Worm (Caenorhabditis elegans) whole organism, L2 larva: ENCODE results near the gene fic-1.

Experiments used
- F13H6.1 ChIP-seq: sonication (generic microtip); optimal IDR thresholded peaks from 2 replicates; lab custom pipeline; 2016; ENCODE audit warnings: missing genetic modification characterization, missing compliant biosample characterization
- R02D3.7 ChIP-seq: fragments of 150-350 bp; optimal IDR thresholded peaks from 2 replicates; lab custom pipeline; 2014; ENCODE audit warnings: missing biosample characterization, missing genetic modification characterization
- Y55F3AM.14 ChIP-seq: fragments of 200-800 bp; sonication (Bioruptor generic); optimal IDR thresholded peaks from 2 replicates; lab custom pipeline; 2018; ENCODE audit warnings: mild to moderate bottlenecking, missing genetic modification characterization, missing compliant biosample characterization
- ZK546.5 ChIP-seq: sonication (generic microtip); optimal IDR thresholded peaks from 2 replicates; lab custom pipeline; 2017; ENCODE audit warnings: missing biosample characterization, missing genetic modification characterization
- aly-2 ChIP-seq: fragments of 150-350 bp; optimal IDR thresholded peaks from 2 replicates; lab custom pipeline; 2014; ENCODE audit warnings: missing biosample characterization, missing genetic modification characterization
- blmp-1 ChIP-seq: sonication (generic microtip); optimal IDR thresholded peaks from 2 replicates; lab custom pipeline; 2017; ENCODE audit warnings: missing genetic modification characterization, mild to moderate bottlenecking, missing compliant biosample characterization, antibody characterized with exemption, moderate library complexity; ENCODE audit not compliant: insufficient read depth
- ceh-16 ChIP-seq: fragments of 150-350 bp; optimal IDR thresholded peaks from 2 replicates; lab custom pipeline; 2014; ENCODE audit warnings: missing biosample characterization, missing genetic modification characterization
- ceh-82 ChIP-seq: fragments of 150-350 bp; optimal IDR thresholded peaks from 2 replicates; lab custom pipeline; 2014; ENCODE audit warnings: missing biosample characterization, missing genetic modification characterization
- crh-2 ChIP-seq: sonication (generic microtip); optimal IDR thresholded peaks from 2 replicates; lab custom pipeline; 2017; ENCODE audit warnings: missing biosample characterization, missing genetic modification characterization
- dmd-4 ChIP-seq: sonication (generic microtip); optimal IDR thresholded peaks from 2 replicates; lab custom pipeline; 2017; ENCODE audit warnings: missing biosample characterization, missing genetic modification characterization
- egl-27 ChIP-seq: sonication (generic microtip); optimal IDR thresholded peaks from 3 replicates; lab custom pipeline; 2017; ENCODE audit warnings: missing biosample characterization, missing genetic modification reagents, missing genetic modification characterization
- fos-1 ChIP-seq: fragments of 150-350 bp; optimal IDR thresholded peaks from 2 replicates; lab custom pipeline; 2014; ENCODE audit warnings: missing biosample characterization, missing genetic modification characterization
- gmeb-1 ChIP-seq: fragments of 150-350 bp; optimal IDR thresholded peaks from 2 replicates; lab custom pipeline; 2014; ENCODE audit warnings: missing biosample characterization, missing genetic modification characterization
- lin-11 ChIP-seq: fragments of 150-350 bp; sonication (generic microtip); optimal IDR thresholded peaks from 2 replicates; lab custom pipeline; 2014; ENCODE audit warnings: missing biosample characterization, missing genetic modification characterization, inconsistent platforms, mixed read lengths
- lin-39 ChIP-seq: fragments of 150-350 bp; optimal IDR thresholded peaks from 2 replicates; lab custom pipeline; 2014; ENCODE audit warnings: missing biosample characterization, missing genetic modification reagents, missing genetic modification characterization
- lsy-2 ChIP-seq, 2 experiments: fragments of 150-350 bp in 1 of 2; sonication (generic microtip) in 1 of 2; optimal IDR thresholded peaks; 2 replicates each; lab custom pipeline; 2014 to 2017; ENCODE audit warnings: missing biosample characterization in 2 of 2, missing genetic modification characterization in 2 of 2
- mab-5 ChIP-seq: fragments of 150-350 bp; optimal IDR thresholded peaks from 2 replicates; lab custom pipeline; 2014; ENCODE audit warnings: missing biosample characterization, missing genetic modification characterization
- mbf-1 ChIP-seq: sonication (generic microtip); optimal IDR thresholded peaks from 2 replicates; lab custom pipeline; 2017; ENCODE audit warnings: missing biosample characterization, missing genetic modification characterization
- mdl-1 ChIP-seq, 2 experiments: fragments of 150-350 bp in 1 of 2; sonication (generic microtip) in 1 of 2; optimal IDR thresholded peaks; 2 replicates each; lab custom pipeline; 2017; ENCODE audit warnings: missing biosample characterization in 2 of 2, missing genetic modification characterization in 2 of 2
- nhr-11 ChIP-seq: fragments of 150-350 bp; optimal IDR thresholded peaks from 2 replicates; lab custom pipeline; 2014; ENCODE audit warnings: missing biosample characterization, missing genetic modification characterization
- nhr-12 ChIP-seq: fragments of 150-350 bp; optimal IDR thresholded peaks from 2 replicates; lab custom pipeline; 2014; ENCODE audit warnings: missing biosample characterization, missing genetic modification characterization
- nhr-129 ChIP-seq: fragments of 150-350 bp; optimal IDR thresholded peaks from 2 replicates; lab custom pipeline; 2014; ENCODE audit warnings: missing biosample characterization, missing genetic modification characterization
- nhr-21 ChIP-seq: fragments of 150-350 bp; optimal IDR thresholded peaks from 2 replicates; lab custom pipeline; 2014; ENCODE audit warnings: missing biosample characterization, missing genetic modification characterization
- nhr-237 ChIP-seq: fragments of 150-350 bp; optimal IDR thresholded peaks from 2 replicates; lab custom pipeline; 2014; ENCODE audit warnings: missing biosample characterization, missing genetic modification characterization
- nhr-25 ChIP-seq: fragments of 150-350 bp; sonication (generic microtip); optimal IDR thresholded peaks from 3 replicates; lab custom pipeline; 2014; ENCODE audit warnings: missing biosample characterization, missing genetic modification characterization
- nhr-6 ChIP-seq: fragments of 150-350 bp; optimal IDR thresholded peaks from 2 replicates; lab custom pipeline; 2014; ENCODE audit warnings: missing biosample characterization, missing genetic modification characterization
- sem-4 ChIP-seq: fragments of 150-350 bp; optimal IDR thresholded peaks from 2 replicates; lab custom pipeline; 2014; ENCODE audit warnings: missing biosample characterization, missing genetic modification reagents, missing genetic modification characterization
- skn-1 ChIP-seq: sonication (generic microtip); optimal IDR thresholded peaks from 2 replicates; lab custom pipeline; 2017; ENCODE audit warnings: missing biosample characterization, missing genetic modification characterization
- sma-3 ChIP-seq: sonication (generic microtip); optimal IDR thresholded peaks from 2 replicates; lab custom pipeline; 2016; ENCODE audit warnings: missing genetic modification reagents, missing genetic modification characterization, missing compliant biosample characterization
- sma-9 ChIP-seq, 2 experiments: fragments of 150-350 bp in 1 of 2; sonication (generic microtip) in 1 of 2; optimal IDR thresholded peaks; 2 replicates each; lab custom pipeline; 2014 to 2016; ENCODE audit warnings: missing genetic modification characterization in 2 of 2, mild to moderate bottlenecking in 1 of 2, missing biosample characterization in 1 of 2, missing compliant biosample characterization in 1 of 2, missing genetic modification reagents in 1 of 2, moderate library complexity in 1 of 2
- unc-55 ChIP-seq: fragments of 150-350 bp; sonication (generic microtip); optimal IDR thresholded peaks from 3 replicates; lab custom pipeline; 2014; ENCODE audit warnings: missing biosample characterization, missing genetic modification reagents, missing genetic modification characterization
- ztf-1 ChIP-seq: fragments of 200-800 bp; sonication (Bioruptor generic); conservative IDR thresholded peaks from 2 replicates; pipeline ENCODE4 v1.3.6; 2022; ENCODE audit warnings: missing genetic modification characterization, missing compliant biosample characterization
- ztf-11 ChIP-seq: sonication (generic microtip); optimal IDR thresholded peaks from 2 replicates; lab custom pipeline; 2017; ENCODE audit warnings: missing biosample characterization, missing genetic modification characterization

Gene fic-1

DNA sequence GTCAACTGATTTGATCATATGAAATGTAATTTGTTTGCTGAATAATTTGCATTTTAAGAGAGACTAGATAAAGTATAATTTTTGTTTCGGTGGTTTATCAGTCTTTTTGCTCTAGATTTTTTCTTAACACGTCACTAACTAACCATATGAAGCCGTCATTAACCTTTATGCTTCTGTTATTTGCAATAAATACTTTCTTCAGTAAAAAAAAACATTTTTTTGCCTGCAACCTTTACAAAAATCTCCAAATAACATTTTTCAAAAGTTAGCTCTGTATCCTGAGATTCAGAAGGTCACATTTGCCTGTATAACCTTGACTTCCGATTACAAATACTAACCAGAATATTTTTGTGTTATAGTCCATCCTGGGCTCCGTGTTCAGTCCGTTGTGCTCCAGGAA lies 33.5 kb downstream of the fic-1 start:
- no peak for TF ChIP-seq skn-1 (tag; lab: Kevin White, UChicago)
- no peak for TF ChIP-seq ztf-11
- TF ChIP-seq egl-27 (tag; lab: Kevin White, UChicago) = no peak
- no peak for TF ChIP-seq mdl-1 (tag; optimal IDR thresholded peaks at IDR 0.05; lab: Kevin White, UChicago)
- no peak for TF ChIP-seq ZK546.5
- TF ChIP-seq nhr-11 (tag; lab: Kevin White, UChicago) = no peak
- no peak for TF ChIP-seq nhr-12 (tag; lab: Kevin White, UChicago)
- no peak for TF ChIP-seq mbf-1 (tag; lab: Kevin White, UChicago)
- no peak for TF ChIP-seq sma-3 (GFP tag; lab: Kevin White, UChicago)
- no peak for TF ChIP-seq gmeb-1 (tag; lab: Kevin White, UChicago)
- TF ChIP-seq mab-5 (tag; lab: Kevin White, UChicago) = no peak
- no peak for TF ChIP-seq ceh-82 (tag; lab: Kevin White, UChicago)
- no peak for TF ChIP-seq nhr-21
- no peak for TF ChIP-seq aly-2 (tag; lab: Kevin White, UChicago)
- no peak for TF ChIP-seq sem-4 (tag; lab: Kevin White, UChicago)

DNA sequence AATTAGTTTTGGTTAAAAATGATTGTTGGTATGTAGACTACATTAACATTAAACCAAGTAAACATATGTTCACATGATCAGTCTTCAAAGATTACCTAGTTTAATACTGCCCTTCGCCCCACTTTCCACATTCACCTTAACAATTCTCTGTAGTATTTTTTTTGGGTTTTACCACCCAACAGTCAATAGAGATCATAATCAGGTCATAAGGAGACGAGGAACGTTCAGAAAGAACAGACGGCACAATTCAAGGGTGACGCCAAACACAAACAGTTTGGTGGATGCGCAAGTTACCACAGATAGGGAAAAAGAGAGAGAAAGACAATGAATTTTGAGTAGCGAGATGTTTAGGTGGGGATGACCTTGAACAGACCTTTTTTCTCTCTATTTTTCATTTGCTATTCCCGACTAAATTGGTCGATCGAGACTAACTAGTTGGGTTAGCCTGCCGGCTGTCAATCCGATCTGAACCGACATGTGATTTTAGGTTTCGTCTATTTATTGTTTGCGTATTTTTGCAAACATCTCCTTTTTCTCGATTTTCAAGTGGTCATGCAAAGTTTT lies 34.5 kb downstream of the fic-1 start:
- peak; percentile 25 for TF ChIP-seq ceh-16 (tag; lab: Kevin White, UChicago)
- TF ChIP-seq ztf-11 = no peak
- TF ChIP-seq lin-39 = no peak
- TF ChIP-seq mab-5 (tag; lab: Kevin White, UChicago) = no peak
- TF ChIP-seq F13H6.1 (tag; lab: Kevin White, UChicago) = peak; percentile 35
- peak; percentile 58 for TF ChIP-seq sma-9 (GFP tag; optimal IDR thresholded peaks at IDR 0.05; lab: Kevin White, UChicago)
- TF ChIP-seq sma-9 (tag; optimal IDR thresholded peaks at IDR 0.05; lab: Kevin White, UChicago) = no peak
- peak; percentile 26 for TF ChIP-seq gmeb-1 (tag; lab: Kevin White, UChicago)
- peak; percentile 27 for TF ChIP-seq egl-27 (tag; lab: Kevin White, UChicago)
- no peak for TF ChIP-seq ztf-1 (GFP tag; lab: Robert Waterston, UW)
- TF ChIP-seq dmd-4 (tag; lab: Kevin White, UChicago) = no peak
- no peak for TF ChIP-seq R02D3.7 (tag; lab: Kevin White, UChicago)
- TF ChIP-seq nhr-129 (tag; lab: Kevin White, UChicago) = peak; percentile 63
- peak; percentile 78 for TF ChIP-seq nhr-25
- peak; percentile 47 for TF ChIP-seq blmp-1
- peak; percentile 47 for TF ChIP-seq nhr-6 (tag; lab: Kevin White, UChicago)
- peak; percentile 29 for TF ChIP-seq fos-1 (tag; lab: Kevin White, UChicago)
- peak in 1 of 2 experiments; percentile 23 for TF ChIP-seq mdl-1 (tag; optimal IDR thresholded peaks at IDR 0.05; lab: Kevin White, UChicago)
- peak; percentile 41 for TF ChIP-seq sma-3 (GFP tag; lab: Kevin White, UChicago)
- peak in 1 of 2 experiments; percentile 4 for TF ChIP-seq lsy-2 (tag; optimal IDR thresholded peaks at IDR 0.05; lab: Kevin White, UChicago)

DNA sequence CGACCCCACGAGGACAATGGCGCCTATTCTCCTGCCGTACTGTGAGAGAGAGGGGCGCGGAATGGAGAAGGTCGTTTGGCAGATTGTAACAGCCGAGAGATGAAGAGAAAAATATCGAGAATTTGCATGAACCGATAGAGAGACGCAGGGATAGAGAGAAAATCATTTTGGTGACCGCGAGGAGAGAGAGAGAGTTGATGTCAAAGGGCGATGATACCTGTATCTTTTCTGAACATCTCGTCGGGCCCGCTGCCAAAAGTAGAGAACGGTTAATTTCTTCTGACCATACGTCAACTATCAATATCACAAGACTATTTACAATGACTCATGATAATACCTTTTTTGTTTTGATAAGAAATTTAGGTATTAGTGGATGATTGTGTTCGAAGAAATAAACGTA lies 38.7 kb downstream of the fic-1 start:
- TF ChIP-seq crh-2 (tag; lab: Kevin White, UChicago) = peak; percentile 48
- no peak for TF ChIP-seq unc-55
- TF ChIP-seq lsy-2 (tag; optimal IDR thresholded peaks at IDR 0.05; lab: Kevin White, UChicago) = peak in 1 of 2 experiments; percentile 50
- peak; percentile 33 for TF ChIP-seq gmeb-1 (tag; lab: Kevin White, UChicago)
- no peak for TF ChIP-seq mbf-1 (tag; lab: Kevin White, UChicago)
- TF ChIP-seq nhr-25 = peak; percentile 87
- TF ChIP-seq sma-3 (GFP tag; lab: Kevin White, UChicago) = peak; percentile 91
- TF ChIP-seq fos-1 (tag; lab: Kevin White, UChicago) = peak; percentile 54
- TF ChIP-seq mdl-1 (tag; optimal IDR thresholded peaks at IDR 0.05; lab: Kevin White, UChicago) = peak in 1 of 2 experiments; percentile 14
- TF ChIP-seq sma-9 (GFP tag; optimal IDR thresholded peaks at IDR 0.05; lab: Kevin White, UChicago) = peak; percentile 88
- no peak for TF ChIP-seq sma-9 (tag; optimal IDR thresholded peaks at IDR 0.05; lab: Kevin White, UChicago)
- TF ChIP-seq nhr-21 = peak; percentile 75
- TF ChIP-seq blmp-1 = peak; percentile 85
- peak; percentile 46 for TF ChIP-seq egl-27 (tag; lab: Kevin White, UChicago)
- no peak for TF ChIP-seq nhr-237
- TF ChIP-seq aly-2 (tag; lab: Kevin White, UChicago) = no peak
- peak; percentile 21 for TF ChIP-seq F13H6.1 (tag; lab: Kevin White, UChicago)
- peak; percentile 59 for TF ChIP-seq nhr-6 (tag; lab: Kevin White, UChicago)
- TF ChIP-seq lin-11 (tag; lab: Kevin White, UChicago) = no peak
- TF ChIP-seq ceh-16 (tag; lab: Kevin White, UChicago) = no peak
- TF ChIP-seq Y55F3AM.14 (GFP tag; lab: Kevin White, UChicago) = peak; percentile 35
- TF ChIP-seq nhr-129 (tag; lab: Kevin White, UChicago) = peak; percentile 50
- TF ChIP-seq dmd-4 (tag; lab: Kevin White, UChicago) = no peak
